Worm (Caenorhabditis elegans): ENCODE results near the gene rskd-1.

ce11 chrV:12326638-12327037, 38.2 kb upstream of the rskd-1 start:
- TF ChIP-seq cog-1 (tag; optimal IDR thresholded peaks at IDR 0.05) (no peak), ztf-23 (GFP tag; IDR thresholded peaks at IDR 0.05) (no peak), tab-1 (GFP tag; IDR thresholded peaks at IDR 0.05) (no peak)
